Fruit fly (Drosophila melanogaster): ENCODE data around the gene CG12093.
A peak's percentile ranks its signal among the peaks of the same experiment; 100 is the strongest.

CG12093 gene

dm6 chr3L:2802085-2802484, 28.3 kb upstream of the CG12093 start:
- peak; percentile 44 for TF ChIP-seq rgr (GFP tag; optimal IDR thresholded peaks at IDR 0.05)
- TF ChIP-seq h (GFP tag; optimal IDR thresholded peaks at IDR 0.05) = peak; percentile 69
- peak; percentile 52 for TF ChIP-seq ey (GFP tag; optimal IDR thresholded peaks at IDR 0.05)
- no peak for TF ChIP-seq Mio (GFP tag; optimal IDR thresholded peaks at IDR 0.05)
- no peak for TF ChIP-seq usp (GFP tag; optimal IDR thresholded peaks at IDR 0.05)
- no peak for TF ChIP-seq Hr83 (GFP tag; optimal IDR thresholded peaks at IDR 0.05; ENCODE audit: poor library complexity, severe bottlenecking)
- TF ChIP-seq fru (GFP tag; optimal IDR thresholded peaks at IDR 0.05) = peak; percentile 57
- no peak for TF ChIP-seq jim (GFP tag; optimal IDR thresholded peaks at IDR 0.05)
- TF ChIP-seq dl (GFP tag; optimal IDR thresholded peaks at IDR 0.05; ENCODE audit: insufficient read depth in 1 of 2, partially characterized antibody in 2 of 2) = no peak
- peak; percentile 28 for TF ChIP-seq OdsH (GFP tag; optimal IDR thresholded peaks at IDR 0.05)
- TF ChIP-seq sv (GFP tag; optimal IDR thresholded peaks at IDR 0.05) = no peak
- no peak for TF ChIP-seq Vsx2 (GFP tag; optimal IDR thresholded peaks at IDR 0.05; ENCODE audit: partially characterized antibody)
- TF ChIP-seq woc (GFP tag; optimal IDR thresholded peaks at IDR 0.05) = peak; percentile 38
- TF ChIP-seq lola (GFP tag; optimal IDR thresholded peaks at IDR 0.05) = no peak
- peak; percentile 12 for TF ChIP-seq Sp1 (GFP tag; optimal IDR thresholded peaks at IDR 0.05)
- peak in 1 of 2 experiments; percentile 62 for TF ChIP-seq foxo (GFP tag; optimal IDR thresholded peaks at IDR 0.05)
- TF ChIP-seq br (GFP tag; optimal IDR thresholded peaks at IDR 0.05) = peak; percentile 57
- peak; percentile 50 for TF ChIP-seq HLH106 (tag; optimal IDR thresholded peaks at IDR 0.05)
- TF ChIP-seq Rel (GFP tag; optimal IDR thresholded peaks at IDR 0.05) = no peak
- no peak for TF ChIP-seq Rel (tag; optimal IDR thresholded peaks at IDR 0.05)
- no peak for TF ChIP-seq GATAd (GFP tag; optimal IDR thresholded peaks at IDR 0.05)

dm6 chr3L:2801376-2801775, 27.6 kb upstream of the CG12093 start:
- peak; percentile 56 for TF ChIP-seq jim (GFP tag; optimal IDR thresholded peaks at IDR 0.05)
- no peak for TF ChIP-seq Hnf4 (GFP tag; optimal IDR thresholded peaks at IDR 0.05)
- TF ChIP-seq CrebA (GFP tag; optimal IDR thresholded peaks at IDR 0.05; ENCODE audit: borderline replicate concordance) = peak; percentile 35
- TF ChIP-seq psq (GFP tag; optimal IDR thresholded peaks at IDR 0.05) = peak; percentile 67

DNA sequence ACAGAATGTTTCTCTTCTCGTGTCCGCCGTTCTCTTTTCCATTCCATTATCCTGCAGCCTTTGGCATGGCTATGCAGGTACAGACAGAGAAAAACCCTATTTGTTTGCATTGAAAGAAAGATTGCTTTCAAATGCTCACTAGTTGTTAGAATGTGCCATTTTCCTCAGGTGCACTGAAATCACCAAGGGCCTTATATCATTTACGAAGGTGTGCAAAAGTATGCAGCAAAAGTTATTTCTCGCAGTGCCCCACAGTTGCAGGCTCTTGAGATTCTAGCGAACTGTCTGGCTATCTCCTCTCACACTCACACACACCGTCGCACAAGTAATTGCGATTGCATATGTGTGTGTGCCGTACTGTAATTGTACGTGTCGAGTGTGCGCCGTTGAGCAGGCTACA, 26.5 kb upstream of the CG12093 start:
- TF ChIP-seq HLH106 (tag; optimal IDR thresholded peaks at IDR 0.05) = peak; percentile 4
- TF ChIP-seq sage (GFP tag; optimal IDR thresholded peaks at IDR 0.05) = no peak
- TF ChIP-seq dsf (GFP tag; optimal IDR thresholded peaks at IDR 0.05; ENCODE audit: borderline replicate concordance) = no peak
- peak; percentile 30 for TF ChIP-seq rgr (GFP tag; optimal IDR thresholded peaks at IDR 0.05)
- peak in 1 of 2 experiments; percentile 51 for TF ChIP-seq foxo (GFP tag; optimal IDR thresholded peaks at IDR 0.05)
- peak; percentile 36 for TF ChIP-seq h (GFP tag; optimal IDR thresholded peaks at IDR 0.05)
- TF ChIP-seq psq (GFP tag; optimal IDR thresholded peaks at IDR 0.05) = peak; percentile 4
- peak; percentile 18 for TF ChIP-seq Hnf4 (GFP tag; optimal IDR thresholded peaks at IDR 0.05)
- TF ChIP-seq br (GFP tag; optimal IDR thresholded peaks at IDR 0.05) = peak; percentile 38
- peak; percentile 36 for TF ChIP-seq fru (GFP tag; optimal IDR thresholded peaks at IDR 0.05)
- TF ChIP-seq Mio (GFP tag; optimal IDR thresholded peaks at IDR 0.05) = no peak
- no peak for TF ChIP-seq sv (GFP tag; optimal IDR thresholded peaks at IDR 0.05)
- TF ChIP-seq ey (GFP tag; optimal IDR thresholded peaks at IDR 0.05) = peak; percentile 32
- peak; percentile 9 for TF ChIP-seq OdsH (GFP tag; optimal IDR thresholded peaks at IDR 0.05)

dm6 chr3L:2799110-2799618, 25.4 kb upstream of the CG12093 start:
- TF ChIP-seq Sp1 (GFP tag; optimal IDR thresholded peaks at IDR 0.05) (peak; percentile 36), brk (GFP tag; optimal IDR thresholded peaks at IDR 0.05) (no peak), Abd-B (GFP tag; optimal IDR thresholded peaks at IDR 0.05) (no peak), sv (GFP tag; optimal IDR thresholded peaks at IDR 0.05) (no peak), Hnf4 (GFP tag; optimal IDR thresholded peaks at IDR 0.05) (peak; percentile 76), fru (GFP tag; optimal IDR thresholded peaks at IDR 0.05) (peak; percentile 44), N (GFP tag; optimal IDR thresholded peaks at IDR 0.05) (no peak), CrebA (GFP tag; optimal IDR thresholded peaks at IDR 0.05; ENCODE audit: borderline replicate concordance) (no peak), GATAd (GFP tag; optimal IDR thresholded peaks at IDR 0.05) (no peak), pan (optimal IDR thresholded peaks at IDR 0.05) (no peak), dl (GFP tag; optimal IDR thresholded peaks at IDR 0.05; ENCODE audit: insufficient read depth in 1 of 2, partially characterized antibody in 2 of 2) (no peak), woc (GFP tag; optimal IDR thresholded peaks at IDR 0.05) (no peak), psq (GFP tag; optimal IDR thresholded peaks at IDR 0.05) (peak; percentile 29), lola (GFP tag; optimal IDR thresholded peaks at IDR 0.05) (no peak), CG9705 (GFP tag; optimal IDR thresholded peaks at IDR 0.05) (peak; percentile 1), OdsH (GFP tag; optimal IDR thresholded peaks at IDR 0.05) (peak; percentile 39), foxo (GFP tag; optimal IDR thresholded peaks at IDR 0.05) (peak in 1 of 2 experiments; percentile 27), dmrt93B (GFP tag; optimal IDR thresholded peaks at IDR 0.05) (peak; percentile 29), br (GFP tag; optimal IDR thresholded peaks at IDR 0.05) (peak; percentile 28), h (GFP tag; optimal IDR thresholded peaks at IDR 0.05) (peak; percentile 48), HLH106 (tag; optimal IDR thresholded peaks at IDR 0.05) (peak; percentile 39), Rel (GFP tag; optimal IDR thresholded peaks at IDR 0.05) (no peak), Rel (tag; optimal IDR thresholded peaks at IDR 0.05) (peak; percentile 15)
